Worm (Caenorhabditis elegans): ENCODE results near the gene T16H12.13.

- TF ChIP-seq W03F9.2 (tag; optimal IDR thresholded peaks at IDR 0.05): no peak
- TF ChIP-seq him-1 (tag; optimal IDR thresholded peaks at IDR 0.05): no peak
- TF ChIP-seq dao-5 (tag; optimal IDR thresholded peaks at IDR 0.05): no peak
Observed at ce11 chrIII:10083242-10083641, 2.0 kb upstream of the T16H12.13 start, which contains the start of gene T16H12.3.
